Worm (Caenorhabditis elegans) whole organism, L3 larva: ENCODE data around the gene ets-7.

Experiments used
- R02D3.7 ChIP-seq: fragments of 150-350 bp; optimal IDR thresholded peaks from 2 replicates; lab custom pipeline; 2014; ENCODE audit warnings: missing biosample characterization, missing genetic modification characterization
- ceh-82 ChIP-seq: fragments of 150-350 bp; optimal IDR thresholded peaks from 2 replicates; lab custom pipeline; 2014; ENCODE audit warnings: missing biosample characterization, missing genetic modification characterization
- egl-27 ChIP-seq: sonication (generic microtip); optimal IDR thresholded peaks from 4 replicates; lab custom pipeline; 2017; ENCODE audit warnings: missing biosample characterization, missing genetic modification reagents, missing genetic modification characterization
- lin-15B ChIP-seq: fragments of 150-350 bp; optimal IDR thresholded peaks from 2 replicates; lab custom pipeline; 2014; ENCODE audit warnings: missing biosample characterization, missing genetic modification characterization
- nhr-28 ChIP-seq: fragments of 150-350 bp; optimal IDR thresholded peaks from 2 replicates; lab custom pipeline; 2014; ENCODE audit warnings: missing biosample characterization, missing genetic modification characterization
- nhr-76 ChIP-seq: fragments of 150-350 bp; sonication (generic microtip); optimal IDR thresholded peaks from 5 replicates; lab custom pipeline; 2014; ENCODE audit warnings: missing biosample characterization, missing genetic modification characterization
- skn-1 ChIP-seq: fragments of 150-350 bp; optimal IDR thresholded peaks from 2 replicates; lab custom pipeline; 2014; ENCODE audit warnings: missing biosample characterization, missing genetic modification characterization
- snpc-4 ChIP-seq: fragments of 150-350 bp; optimal IDR thresholded peaks from 2 replicates; lab custom pipeline; 2014; ENCODE audit warnings: missing biosample characterization, missing genetic modification characterization
- zag-1 ChIP-seq: fragments of 150-350 bp; optimal IDR thresholded peaks from 2 replicates; lab custom pipeline; 2014; ENCODE audit warnings: missing biosample characterization, missing genetic modification characterization

DNA sequence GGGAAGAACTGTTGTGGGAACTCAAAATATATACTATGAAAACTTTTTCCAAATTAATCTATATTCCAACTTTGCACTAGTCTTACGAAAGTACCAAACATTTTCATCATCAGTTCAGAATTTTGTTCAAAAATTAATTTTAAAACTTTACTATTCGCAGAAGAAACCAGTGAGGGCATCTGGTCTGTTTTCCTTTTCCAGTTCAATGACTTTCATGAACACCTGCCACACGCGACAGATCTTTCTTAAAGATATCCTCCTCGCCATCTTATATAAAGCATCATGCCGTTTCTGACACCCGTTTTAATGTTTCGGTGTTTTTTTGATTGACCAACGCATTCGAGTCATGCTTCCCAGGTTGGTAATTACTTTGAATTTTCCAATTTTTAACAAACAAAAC is 25.6 kb downstream of the ets-7 start, which contains the start of gene C54F6.3:
- TF ChIP-seq skn-1 (no peak), lin-15B (tag; lab: Kevin White, UChicago) (no peak), zag-1 (tag; lab: Kevin White, UChicago) (no peak), snpc-4 (no peak), ceh-82 (tag; lab: Kevin White, UChicago) (no peak), nhr-76 (tag; lab: Kevin White, UChicago) (no peak), R02D3.7 (tag; lab: Kevin White, UChicago) (no peak), egl-27 (tag; lab: Kevin White, UChicago) (no peak), nhr-28 (tag; lab: Kevin White, UChicago) (no peak)
